Fruit fly (Drosophila melanogaster) whole organism, embryonic: ENCODE results near the gene CG42269.
A peak's percentile ranks its signal among the peaks of the same experiment; 100 is the strongest.

Experiments
- CG10462 ChIP-seq: fragments of 200-800 bp; sonication (Bioruptor generic); optimal IDR thresholded peaks from 2 replicates; lab custom pipeline; 2016; ENCODE audit warnings: missing biosample characterization, missing genetic modification characterization
- CG11560 ChIP-seq: fragments of 200-800 bp; sonication (Bioruptor generic); IDR thresholded peaks from 3 replicates; pipeline ENCODE4 v1.3.6; 2022; ENCODE audit warnings: missing biosample characterization, missing genetic modification characterization
- CG12155 ChIP-seq: fragments of 200-800 bp; sonication (Bioruptor generic); optimal IDR thresholded peaks from 3 replicates; lab custom pipeline; 2016; ENCODE audit warnings: missing biosample characterization, missing genetic modification characterization
- CG12769 ChIP-seq: fragments of 200-800 bp; sonication (Bioruptor generic); optimal IDR thresholded peaks from 2 replicates; lab custom pipeline; 2019; ENCODE audit warnings: missing biosample characterization, mild to moderate bottlenecking, missing genetic modification characterization, moderate library complexity
- CG15514 ChIP-seq: fragments of 200-800 bp; sonication (Bioruptor generic); optimal IDR thresholded peaks from 3 replicates; lab custom pipeline; 2017; ENCODE audit warnings: missing biosample characterization, missing genetic modification characterization, mild to moderate bottlenecking, moderate library complexity, missing genetic modification reagents
- CG18262 ChIP-seq: fragments of 200-800 bp; optimal IDR thresholded peaks from 3 replicates; lab custom pipeline; 2019; ENCODE audit warnings: missing biosample characterization, mild to moderate bottlenecking, missing genetic modification characterization, moderate library complexity
- CG18599 ChIP-seq: fragments of 200-800 bp; sonication (Bioruptor generic); optimal IDR thresholded peaks from 3 replicates; lab custom pipeline; 2017; ENCODE audit warnings: missing biosample characterization, missing genetic modification characterization, mild to moderate bottlenecking, moderate library complexity, missing genetic modification reagents
- CG2129 ChIP-seq: fragments of 200-800 bp; sonication (Bioruptor generic); IDR thresholded peaks from 2 replicates; pipeline ENCODE4 v1.3.6; 2022; ENCODE audit warnings: missing biosample characterization, missing genetic modification characterization; ENCODE audit not compliant: partially characterized antibody
- CG31441 ChIP-seq: fragments of 200-800 bp; sonication (Bioruptor generic); IDR thresholded peaks from 2 replicates; pipeline ENCODE4 v1.3.6; 2022; ENCODE audit warnings: missing biosample characterization, missing genetic modification characterization
- CG32532 ChIP-seq: fragments of 200-800 bp; sonication (Bioruptor generic); IDR thresholded peaks from 2 replicates; pipeline ENCODE4 v1.3.6; 2022; ENCODE audit warnings: missing biosample characterization, missing genetic modification characterization
- CG6654 ChIP-seq: fragments of 200-800 bp; sonication (Bioruptor generic); optimal IDR thresholded peaks from 2 replicates; lab custom pipeline; 2017; ENCODE audit warnings: missing biosample characterization, mild to moderate bottlenecking, missing genetic modification characterization
- CG7745 ChIP-seq: fragments of 200-800 bp; sonication (Bioruptor generic); optimal IDR thresholded peaks from 2 replicates; lab custom pipeline; 2018; ENCODE audit warnings: missing biosample characterization, mild to moderate bottlenecking, missing genetic modification characterization, moderate library complexity
- CHES-1-like ChIP-seq: fragments of 200-800 bp; sonication (Bioruptor generic); optimal IDR thresholded peaks from 2 replicates; lab custom pipeline; 2016; ENCODE audit warnings: missing biosample characterization, missing genetic modification characterization
- D ChIP-seq, 2 experiments: fragments of 200-800 bp in 1 of 2; fragments of >200 bp in 1 of 2; sonication (Bioruptor generic) in 1 of 2; optimal IDR thresholded peaks; 2 replicates in 1 of 2; 3 replicates in 1 of 2; lab custom pipeline; 2017; ENCODE audit warnings: mild to moderate bottlenecking in 1 of 2, missing biosample characterization in 1 of 2, missing genetic modification characterization in 1 of 2, missing genetic modification reagents in 1 of 2
- Deaf1 ChIP-seq: fragments of 200-800 bp; optimal IDR thresholded peaks from 3 replicates; lab custom pipeline; 2019; ENCODE audit warnings: missing biosample characterization, mild to moderate bottlenecking, missing genetic modification characterization, moderate library complexity
- Ets65A ChIP-seq: fragments of 200-800 bp; sonication (Bioruptor generic); peaks from one replicate; lab custom pipeline; 2016; ENCODE audit warnings: missing biosample characterization, missing genetic modification characterization
- HLHmδ ChIP-seq: fragments of 200-800 bp; sonication (Bioruptor generic); optimal IDR thresholded peaks from 2 replicates; lab custom pipeline; 2018; ENCODE audit warnings: missing biosample characterization, mild to moderate bottlenecking, missing genetic modification characterization, moderate library complexity
- Hr39 ChIP-seq: fragments of >200 bp; optimal IDR thresholded peaks from 2 replicates; lab custom pipeline; 2017
- Med ChIP-seq: fragments of 200-800 bp; sonication (Bioruptor generic); peaks from one replicate; lab custom pipeline; 2016; ENCODE audit warnings: missing biosample characterization, missing genetic modification characterization, mild to moderate bottlenecking, inconsistent platforms, moderate library complexity
- Nf-YB ChIP-seq: fragments of 200-800 bp; sonication (Bioruptor generic); optimal IDR thresholded peaks from 3 replicates; lab custom pipeline; 2019; ENCODE audit warnings: missing biosample characterization, mild to moderate bottlenecking, missing genetic modification characterization, moderate library complexity
- Nf-YC ChIP-seq: fragments of 200-800 bp; optimal IDR thresholded peaks from 3 replicates; lab custom pipeline; 2019; ENCODE audit warnings: missing biosample characterization, mild to moderate bottlenecking, missing genetic modification characterization, moderate library complexity
- Poxn ChIP-seq: fragments of 200-800 bp; sonication (Bioruptor generic); IDR thresholded peaks from 2 replicates; pipeline ENCODE4 v1.3.6; 2022; ENCODE audit warnings: missing biosample characterization, missing genetic modification characterization
- Sox100B ChIP-seq: fragments of 200-800 bp; sonication (Bioruptor generic); optimal IDR thresholded peaks from 3 replicates; lab custom pipeline; 2018; ENCODE audit warnings: missing biosample characterization, mild to moderate bottlenecking, missing genetic modification characterization
- Xbp1 ChIP-seq: fragments of 200-800 bp; sonication (Bioruptor generic); optimal IDR thresholded peaks from 3 replicates; lab custom pipeline; 2016; ENCODE audit warnings: missing biosample characterization, mild to moderate bottlenecking, missing genetic modification characterization
- chinmo ChIP-seq: fragments of 200-800 bp; sonication (Bioruptor generic); IDR thresholded peaks from 4 replicates; pipeline ENCODE4 v1.3.6; 2022; ENCODE audit warnings: missing biosample characterization, missing genetic modification characterization; ENCODE audit not compliant: partially characterized antibody
- dan ChIP-seq: fragments of 200-800 bp; sonication (Bioruptor generic); IDR thresholded peaks from 2 replicates; pipeline ENCODE4 v1.3.6; 2022; ENCODE audit warnings: missing biosample characterization, missing genetic modification characterization
- ewg ChIP-seq: fragments of 200-800 bp; sonication (Bioruptor generic); optimal IDR thresholded peaks from 3 replicates; lab custom pipeline; 2017; ENCODE audit warnings: mild to moderate bottlenecking, missing biosample characterization, missing genetic modification reagents, missing genetic modification characterization
- ftz-f1 ChIP-seq: fragments of 200-800 bp; sonication (Bioruptor generic); optimal IDR thresholded peaks from 2 replicates; lab custom pipeline; 2016; ENCODE audit warnings: missing biosample characterization, missing genetic modification characterization
- grau ChIP-seq: fragments of 200-800 bp; optimal IDR thresholded peaks from 3 replicates; lab custom pipeline; 2019; ENCODE audit warnings: missing biosample characterization, mild to moderate bottlenecking, missing genetic modification characterization, moderate library complexity
- grn ChIP-seq: fragments of 200-800 bp; sonication (Bioruptor generic); optimal IDR thresholded peaks from 3 replicates; lab custom pipeline; 2017; ENCODE audit warnings: missing biosample characterization, missing genetic modification characterization
- her ChIP-seq: fragments of 200-800 bp; sonication (Bioruptor generic); optimal IDR thresholded peaks from 2 replicates; lab custom pipeline; 2016; ENCODE audit warnings: missing biosample characterization, missing genetic modification characterization
- jumu ChIP-seq: fragments of 200-800 bp; sonication (Bioruptor generic); optimal IDR thresholded peaks from 3 replicates; lab custom pipeline; 2016; ENCODE audit warnings: missing biosample characterization, missing genetic modification characterization
- lov ChIP-seq, 2 experiments: fragments of 200-800 bp in 1 of 2; fragments of >200 bp in 1 of 2; sonication (Bioruptor generic) in 1 of 2; IDR thresholded peaks in 1 of 2; optimal IDR thresholded peaks in 1 of 2; 2 replicates in 1 of 2; 3 replicates in 1 of 2; pipeline versions ENCODE4 v1.3.6 to Lab custom; 2017 to 2022; ENCODE audit warnings: missing biosample characterization in 1 of 2, missing genetic modification characterization in 1 of 2
- otp ChIP-seq: fragments of 200-800 bp; sonication (Bioruptor generic); IDR thresholded peaks from 3 replicates; pipeline ENCODE4, ENCODE4 v1.3.6; 2022; ENCODE audit warnings: missing biosample characterization, missing genetic modification characterization
- pan ChIP-seq, 4 experiments: fragments of >200 bp in 3 of 4; fragments of 200-800 bp in 1 of 4; sonication (Bioruptor generic) in 1 of 4; optimal IDR thresholded peaks in 3 of 4; IDR thresholded peaks in 1 of 4; 2 replicates each; pipeline versions ENCODE4 v1.3.6 to Lab custom; 2017 to 2022; ENCODE audit warnings: missing biosample characterization in 2 of 4, missing genetic modification characterization in 2 of 4, mixed read lengths in 1 of 4
- pfk ChIP-seq: fragments of 200-800 bp; sonication (Bioruptor generic); optimal IDR thresholded peaks from 2 replicates; lab custom pipeline; 2018; ENCODE audit warnings: missing biosample characterization, mild to moderate bottlenecking, missing genetic modification characterization, moderate library complexity
- run ChIP-seq: fragments of 200-800 bp; sonication (Bioruptor generic); optimal IDR thresholded peaks from 3 replicates; lab custom pipeline; 2018; ENCODE audit warnings: missing biosample characterization, mild to moderate bottlenecking, missing genetic modification characterization
- seq ChIP-seq: fragments of 200-800 bp; sonication (Bioruptor generic); IDR thresholded peaks from 2 replicates; pipeline ENCODE4 v1.3.6; 2022; ENCODE audit warnings: missing biosample characterization, missing genetic modification characterization
- zen2 ChIP-seq: fragments of 200-800 bp; sonication (Bioruptor generic); IDR thresholded peaks from 3 replicates; pipeline ENCODE4 v1.3.6; 2022; ENCODE audit warnings: missing biosample characterization, missing genetic modification characterization; ENCODE audit not compliant: partially characterized antibody

CG42269 gene

DNA sequence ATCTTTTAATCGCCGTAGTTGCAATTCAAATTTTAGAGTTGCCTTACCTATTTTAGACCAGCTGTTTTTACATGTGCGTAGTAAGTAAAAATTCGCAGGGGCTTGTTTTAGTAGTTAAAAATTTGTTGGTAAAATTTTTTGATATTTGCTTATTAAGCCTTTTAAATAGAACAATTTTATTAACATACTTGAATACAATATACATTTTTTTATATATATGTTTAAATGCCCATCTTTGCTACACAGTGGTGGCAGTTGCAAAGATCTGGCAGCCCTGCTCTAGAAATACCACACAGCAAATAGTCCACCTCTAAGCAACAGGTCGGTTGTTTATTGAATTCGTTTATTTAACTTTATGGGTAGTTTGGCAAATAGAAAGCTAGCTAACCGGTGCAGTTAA is 28.6 kb downstream of the CG42269 start, which contains the start of the genes CG10467 and loj (continued):
- TF ChIP-seq jumu (GFP tag; lab: Kevin White, UChicago) (peak; percentile 66), pan (optimal IDR thresholded peaks at IDR 0.05; lab: Kevin White, UChicago) (no peak), pan (GFP tag; optimal IDR thresholded peaks at IDR 0.05 in 1 of 2, IDR thresholded peaks at IDR 0.05 in 1 of 2) (peak in 1 of 2 experiments; percentile 96), ftz-f1 (GFP tag; lab: Kevin White, UChicago) (no peak), CG2129 (GFP tag; lab: Robert Waterston, UW) (peak; percentile 63), Hr39 (lab: Kevin White, UChicago) (no peak), CG31441 (GFP tag; lab: Robert Waterston, UW) (peak; percentile 96), pfk (GFP tag; lab: Kevin White, UChicago) (peak; percentile 8), CG15514 (GFP tag; lab: Kevin White, UChicago) (peak; percentile 84), Poxn (GFP tag; lab: Robert Waterston, UW) (peak; percentile 93), Xbp1 (GFP tag; lab: Kevin White, UChicago) (peak; percentile 98), HLHmδ (no peak), run (tag; lab: Kevin White, UChicago) (peak; percentile 77)

DNA sequence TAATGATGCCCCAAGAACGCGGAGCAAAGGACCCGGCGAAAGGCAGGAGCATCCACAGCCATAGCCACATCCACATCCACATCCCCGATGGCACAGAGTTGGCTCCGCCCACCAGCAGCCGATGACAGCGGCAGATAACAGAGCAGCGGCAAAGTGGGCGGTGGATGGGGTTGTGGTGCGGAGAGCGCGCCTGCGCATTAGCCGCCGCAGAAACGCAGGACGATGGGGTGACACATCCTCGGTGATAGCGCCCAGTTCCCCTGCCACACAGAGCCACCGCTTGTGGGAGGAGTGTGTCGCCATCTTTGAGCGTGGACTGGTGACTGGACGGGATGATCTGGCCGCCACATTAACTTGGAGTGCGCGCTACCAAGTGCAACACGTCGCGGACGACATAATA is 31.2 kb downstream of the CG42269 start, which contains the start of gene Ets65A:
Gene Ets65A (plus strand): TSS at position 348 of the 400 bp plus-strand sequence.
- no peak for TF ChIP-seq grau (tag; lab: Kevin White, UChicago)
- TF ChIP-seq Nf-YC (tag; lab: Kevin White, UChicago), result peak; percentile 91
- peak; percentile 42 for TF ChIP-seq Med
- no peak for TF ChIP-seq lov (optimal IDR thresholded peaks at IDR 0.05; lab: Kevin White, UChicago)
- 0 out of 3 replicates have a peak, but pooled peaks have one; percentile 11 for TF ChIP-seq lov (GFP tag; IDR thresholded peaks at IDR 0.05; lab: Robert Waterston, UW)
- TF ChIP-seq CG12769, result no peak
- no peak for TF ChIP-seq CG10462
- TF ChIP-seq Sox100B, result no peak
- TF ChIP-seq dan (GFP tag; lab: Robert Waterston, UW), result 0 out of 2 replicates have a peak, but pooled peaks have one; percentile 16
- TF ChIP-seq seq (GFP tag; lab: Robert Waterston, UW), result peak; percentile 68; the same call in 1 of the 2 replicates
- 0 out of 4 replicates have a peak, but pooled peaks have one; percentile 12 for TF ChIP-seq chinmo (GFP tag; lab: Robert Waterston, UW)
- 0 out of 3 replicates have a peak, but pooled peaks have one; percentile 12 for TF ChIP-seq zen2 (GFP tag; lab: Robert Waterston, UW)
- no peak for TF ChIP-seq CG18599 (GFP tag; lab: Kevin White, UChicago)
- TF ChIP-seq ewg (GFP tag; lab: Kevin White, UChicago), result peak; percentile 79
- no peak for TF ChIP-seq otp (GFP tag; lab: Robert Waterston, UW)
- peak; percentile 75 for TF ChIP-seq Nf-YB (GFP tag; lab: Kevin White, UChicago)
- TF ChIP-seq D (optimal IDR thresholded peaks at IDR 0.05; lab: Kevin White, UChicago), result no peak
- TF ChIP-seq D (GFP tag; optimal IDR thresholded peaks at IDR 0.05; lab: Kevin White, UChicago), result no peak
- no peak for TF ChIP-seq CG6654 (GFP tag; lab: Kevin White, UChicago)
- TF ChIP-seq Ets65A (GFP tag; lab: Kevin White, UChicago), result peak; percentile 47
- no peak for TF ChIP-seq her
- TF ChIP-seq CHES-1-like (GFP tag; lab: Kevin White, UChicago), result no peak
- no peak for TF ChIP-seq CG18262 (tag; lab: Kevin White, UChicago)
- TF ChIP-seq CG12155 (GFP tag; lab: Kevin White, UChicago), result no peak
- TF ChIP-seq CG7745 (tag; lab: Kevin White, UChicago), result no peak
- TF ChIP-seq CG32532 (GFP tag; lab: Robert Waterston, UW), result no peak
- TF ChIP-seq CG11560, result 0 out of 3 replicates have a peak, but pooled peaks have one; percentile 28
- TF ChIP-seq grn (GFP tag; lab: Kevin White, UChicago), result peak; percentile 3
- TF ChIP-seq Deaf1 (tag; lab: Kevin White, UChicago), result peak; percentile 34
